Worm (Caenorhabditis elegans): ENCODE results near the gene Y110A2AL.6.

ce11 chrII:2791693-2792092 lies 49.7 kb downstream of the Y110A2AL.6 start:
- TF ChIP-seq ceh-39 (tag; optimal IDR thresholded peaks at IDR 0.05) (no peak), snpc-4 (tag; optimal IDR thresholded peaks at IDR 0.05) (no peak), lin-32 (GFP tag; optimal IDR thresholded peaks at IDR 0.05) (no peak), elt-1 (tag; optimal IDR thresholded peaks at IDR 0.05; ENCODE audit: borderline replicate concordance, insufficient read depth) (no peak), M03D4.4 (tag; optimal IDR thresholded peaks at IDR 0.05) (no peak)

Measured in whole organism, mixed stage, embryonic.